Worm (Caenorhabditis elegans) whole organism, late embryonic: ENCODE measurements around the gene F08F8.9.

ENCODE experiments used
- C08G9.2 ChIP-seq: sonication (generic microtip); optimal IDR thresholded peaks from 2 replicates; lab custom pipeline; 2016; ENCODE audit warnings: mild to moderate bottlenecking, missing genetic modification characterization, moderate library complexity, missing compliant biosample characterization
- K02D7.2 ChIP-seq: sonication (generic microtip); optimal IDR thresholded peaks from 2 replicates; lab custom pipeline; 2017; ENCODE audit warnings: mild to moderate bottlenecking, missing genetic modification characterization, missing compliant biosample characterization
- K09A11.1 ChIP-seq: sonication (generic microtip); optimal IDR thresholded peaks from 2 replicates; lab custom pipeline; 2017; ENCODE audit warnings: antibody characterized with exemption, mild to moderate bottlenecking, missing genetic modification characterization, missing compliant biosample characterization; ENCODE audit not compliant: insufficient read depth
- Y22D7AL.16 ChIP-seq: sonication (generic microtip); optimal IDR thresholded peaks from 2 replicates; lab custom pipeline; 2016; ENCODE audit warnings: missing genetic modification characterization, missing compliant biosample characterization
- ahr-1 ChIP-seq: sonication (generic microtip); optimal IDR thresholded peaks from 2 replicates; lab custom pipeline; 2016; ENCODE audit warnings: missing genetic modification characterization, missing compliant biosample characterization
- ama-1 ChIP-seq: fragments of 150-350 bp; optimal IDR thresholded peaks from 2 replicates; lab custom pipeline; 2014
- ceh-14 ChIP-seq: sonication (generic microtip); optimal IDR thresholded peaks from 2 replicates; lab custom pipeline; 2016; ENCODE audit warnings: missing genotype, missing genetic modification characterization, missing compliant biosample characterization
- ceh-19 ChIP-seq: fragments of 200-800 bp; sonication (Bioruptor generic); optimal IDR thresholded peaks from 2 replicates; lab custom pipeline; 2018; ENCODE audit warnings: mild to moderate bottlenecking, missing genetic modification characterization, missing compliant biosample characterization
- ceh-22 ChIP-seq: sonication (generic microtip); optimal IDR thresholded peaks from 2 replicates; lab custom pipeline; 2017; ENCODE audit warnings: missing biosample characterization, missing genetic modification characterization
- ceh-24 ChIP-seq: sonication (generic microtip); optimal IDR thresholded peaks from 2 replicates; lab custom pipeline; 2016; ENCODE audit warnings: mild to moderate bottlenecking, missing genetic modification characterization, missing compliant biosample characterization
- ceh-30 ChIP-seq: fragments of 150-350 bp; optimal IDR thresholded peaks from 2 replicates; lab custom pipeline; 2014; ENCODE audit warnings: missing biosample characterization, missing genetic modification characterization
- ceh-31 ChIP-seq: sonication (generic microtip); optimal IDR thresholded peaks from 2 replicates; lab custom pipeline; 2016; ENCODE audit warnings: missing genetic modification characterization, missing compliant biosample characterization
- ceh-34 ChIP-seq: sonication (generic microtip); optimal IDR thresholded peaks from 2 replicates; lab custom pipeline; 2016; ENCODE audit warnings: mild to moderate bottlenecking, missing genetic modification characterization, missing compliant biosample characterization
- ceh-48 ChIP-seq: sonication (generic microtip); optimal IDR thresholded peaks from 2 replicates; lab custom pipeline; 2016; ENCODE audit warnings: missing genetic modification characterization, inconsistent platforms, missing compliant biosample characterization
- ceh-6 ChIP-seq: fragments of 200-800 bp; sonication (Bioruptor generic); optimal IDR thresholded peaks from 2 replicates; lab custom pipeline; 2018; ENCODE audit warnings: mild to moderate bottlenecking, missing genetic modification characterization, missing compliant biosample characterization
- ceh-9 ChIP-seq: sonication (generic microtip); optimal IDR thresholded peaks from 2 replicates; lab custom pipeline; 2016; ENCODE audit warnings: mild to moderate bottlenecking, missing genetic modification characterization, inconsistent platforms, missing compliant biosample characterization
- che-1 ChIP-seq: sonication (generic microtip); optimal IDR thresholded peaks from 2 replicates; lab custom pipeline; 2016; ENCODE audit warnings: mild to moderate bottlenecking, missing genetic modification characterization, missing compliant biosample characterization
- dmd-4 ChIP-seq: sonication (generic microtip); optimal IDR thresholded peaks from 2 replicates; lab custom pipeline; 2016; ENCODE audit warnings: borderline replicate concordance, missing genetic modification characterization, missing compliant biosample characterization
- dve-1 ChIP-seq: sonication (generic microtip); optimal IDR thresholded peaks from 2 replicates; lab custom pipeline; 2017; ENCODE audit warnings: antibody characterized with exemption, mild to moderate bottlenecking, missing genetic modification characterization, missing compliant biosample characterization
- elt-2 ChIP-seq: sonication (generic microtip); optimal IDR thresholded peaks from 2 replicates; lab custom pipeline; 2016; ENCODE audit warnings: missing genetic modification reagents, missing genetic modification characterization, missing compliant biosample characterization
- elt-4 ChIP-seq: sonication (generic microtip); optimal IDR thresholded peaks from 2 replicates; lab custom pipeline; 2016; ENCODE audit warnings: missing genetic modification characterization, missing compliant biosample characterization
- fkh-10 ChIP-seq: fragments of 150-350 bp; optimal IDR thresholded peaks from 2 replicates; lab custom pipeline; 2014; ENCODE audit warnings: missing biosample characterization, missing genetic modification reagents, missing genetic modification characterization
- fkh-6 ChIP-seq: sonication (generic microtip); optimal IDR thresholded peaks from 2 replicates; lab custom pipeline; 2016; ENCODE audit warnings: missing genetic modification characterization, missing compliant biosample characterization
- gmeb-2 ChIP-seq: sonication (generic microtip); optimal IDR thresholded peaks from 2 replicates; lab custom pipeline; 2016; ENCODE audit warnings: missing genetic modification characterization, inconsistent platforms, missing compliant biosample characterization
- hlh-13 ChIP-seq: fragments of 200-800 bp; sonication (Bioruptor generic); optimal IDR thresholded peaks from 2 replicates; lab custom pipeline; 2018; ENCODE audit warnings: mild to moderate bottlenecking, missing genetic modification characterization, missing compliant biosample characterization
- hlh-15 ChIP-seq: sonication (generic microtip); optimal IDR thresholded peaks from 2 replicates; lab custom pipeline; 2016; ENCODE audit warnings: missing genetic modification characterization, missing compliant biosample characterization
- hlh-30 ChIP-seq: sonication (generic microtip); optimal IDR thresholded peaks from 2 replicates; lab custom pipeline; 2017; ENCODE audit warnings: antibody characterized with exemption, missing genetic modification characterization, missing compliant biosample characterization; ENCODE audit not compliant: insufficient read depth
- hlh-6 ChIP-seq: sonication (generic microtip); optimal IDR thresholded peaks from 2 replicates; lab custom pipeline; 2016; ENCODE audit warnings: missing genotype, missing genetic modification characterization, missing compliant biosample characterization
- lim-6 ChIP-seq: sonication (generic microtip); optimal IDR thresholded peaks from 2 replicates; lab custom pipeline; 2016; ENCODE audit warnings: missing genetic modification characterization, missing compliant biosample characterization
- lin-11 ChIP-seq: fragments of 200-800 bp; sonication (Bioruptor generic); optimal IDR thresholded peaks from 2 replicates; lab custom pipeline; 2018; ENCODE audit warnings: mild to moderate bottlenecking, missing genetic modification characterization, missing compliant biosample characterization
- madf-2 ChIP-seq: sonication (generic microtip); optimal IDR thresholded peaks from 2 replicates; lab custom pipeline; 2017; ENCODE audit warnings: missing genetic modification characterization, missing compliant biosample characterization
- mec-3 ChIP-seq: sonication (generic microtip); optimal IDR thresholded peaks from 2 replicates; lab custom pipeline; 2016; ENCODE audit warnings: borderline replicate concordance, missing genetic modification characterization, missing compliant biosample characterization
- nfya-1 ChIP-seq: sonication (generic microtip); optimal IDR thresholded peaks from 2 replicates; lab custom pipeline; 2017; ENCODE audit warnings: missing genetic modification characterization, mild to moderate bottlenecking, missing compliant biosample characterization, antibody characterized with exemption, moderate library complexity
- nhr-11 ChIP-seq: fragments of 150-350 bp; optimal IDR thresholded peaks from 2 replicates; lab custom pipeline; 2014; ENCODE audit warnings: missing biosample characterization, missing genetic modification characterization
- nhr-232 ChIP-seq: sonication (generic microtip); optimal IDR thresholded peaks from 2 replicates; lab custom pipeline; 2016; ENCODE audit warnings: missing genetic modification characterization, missing compliant biosample characterization
- npax-4 ChIP-seq: sonication (generic microtip); optimal IDR thresholded peaks from 2 replicates; lab custom pipeline; 2016; ENCODE audit warnings: missing genetic modification characterization, missing compliant biosample characterization
- odd-2 ChIP-seq: sonication (generic microtip); optimal IDR thresholded peaks from 2 replicates; lab custom pipeline; 2017; ENCODE audit warnings: antibody characterized with exemption, mild to moderate bottlenecking, missing genetic modification characterization, missing compliant biosample characterization
- pat-9 ChIP-seq: fragments of 200-800 bp; sonication (Bioruptor generic); optimal IDR thresholded peaks from 2 replicates; lab custom pipeline; 2018; ENCODE audit warnings: mild to moderate bottlenecking, missing genetic modification characterization, moderate library complexity, missing compliant biosample characterization
- pax-1 ChIP-seq: fragments of 150-350 bp; optimal IDR thresholded peaks from 2 replicates; lab custom pipeline; 2014; ENCODE audit warnings: missing biosample characterization, missing genetic modification characterization
- pha-2 ChIP-seq: sonication (generic microtip); optimal IDR thresholded peaks from 2 replicates; lab custom pipeline; 2017; ENCODE audit warnings: mild to moderate bottlenecking, missing genetic modification characterization, missing compliant biosample characterization
- pha-4 ChIP-seq: fragments of 150-350 bp; optimal IDR thresholded peaks from 2 replicates; lab custom pipeline; 2018; ENCODE audit warnings: missing biosample characterization, missing genetic modification reagents, missing genetic modification characterization
- pros-1 ChIP-seq: fragments of 150-350 bp; optimal IDR thresholded peaks from 2 replicates; lab custom pipeline; 2014; ENCODE audit warnings: missing biosample characterization, missing genetic modification reagents, missing genetic modification characterization
- ref-2 ChIP-seq: sonication (generic microtip); optimal IDR thresholded peaks from 2 replicates; lab custom pipeline; 2016; ENCODE audit warnings: missing genetic modification characterization, missing compliant biosample characterization
- rnt-1 ChIP-seq: sonication (generic microtip); optimal IDR thresholded peaks from 2 replicates; lab custom pipeline; 2016; ENCODE audit warnings: missing genetic modification characterization, missing compliant biosample characterization
- sdc-2 ChIP-seq: sonication (generic microtip); optimal IDR thresholded peaks from 2 replicates; lab custom pipeline; 2016; ENCODE audit warnings: missing genotype, missing genetic modification characterization, missing compliant biosample characterization
- sox-2 ChIP-seq: fragments of 200-800 bp; sonication (Bioruptor generic); IDR thresholded peaks from 2 replicates; pipeline ENCODE4 v1.3.6; 2022; ENCODE audit warnings: missing genetic modification reagents, missing genetic modification characterization, missing compliant biosample characterization
- tbx-2 ChIP-seq: sonication (generic microtip); optimal IDR thresholded peaks from 2 replicates; lab custom pipeline; 2016; ENCODE audit warnings: missing genetic modification characterization, missing compliant biosample characterization
- tbx-7 ChIP-seq: sonication (generic microtip); optimal IDR thresholded peaks from 2 replicates; lab custom pipeline; 2016; ENCODE audit warnings: missing genotype, missing genetic modification characterization, missing compliant biosample characterization
- unc-3 ChIP-seq, 2 experiments: fragments of 200-800 bp in 1 of 2; sonication (Bioruptor generic) in 1 of 2; sonication (generic microtip) in 1 of 2; conservative IDR thresholded peaks in 1 of 2; optimal IDR thresholded peaks in 1 of 2; 2 replicates each; pipeline versions ENCODE4 v1.3.6 to Lab custom; 2016 to 2022; ENCODE audit warnings: missing compliant biosample characterization in 2 of 2, missing genetic modification characterization in 2 of 2, missing genetic modification reagents in 1 of 2
- unc-42 ChIP-seq: sonication (generic microtip); optimal IDR thresholded peaks from 2 replicates; lab custom pipeline; 2016; ENCODE audit warnings: missing genotype, missing genetic modification characterization, missing compliant biosample characterization
- unc-55 ChIP-seq: sonication (generic microtip); optimal IDR thresholded peaks from 2 replicates; lab custom pipeline; 2017; ENCODE audit warnings: missing biosample characterization, missing genetic modification reagents, missing genetic modification characterization
- unc-86 ChIP-seq: sonication (generic microtip); optimal IDR thresholded peaks from 2 replicates; lab custom pipeline; 2016; ENCODE audit warnings: missing genetic modification characterization, missing compliant biosample characterization
- zip-5 ChIP-seq: sonication (generic microtip); optimal IDR thresholded peaks from 2 replicates; lab custom pipeline; 2016; ENCODE audit warnings: missing genetic modification characterization, missing compliant biosample characterization
- ztf-16 ChIP-seq: sonication (generic microtip); optimal IDR thresholded peaks from 2 replicates; lab custom pipeline; 2017; ENCODE audit warnings: missing genetic modification characterization, missing compliant biosample characterization

F08F8.9 gene

ce11 chrIII:7336214-7336613 is 17.6 kb downstream of the F08F8.9 start, which contains the start of gene gsp-2:
Gene gsp-2 (plus strand): TSS chrIII:7336587.
- TF ChIP-seq nhr-232 (tag; lab: Kevin White, UChicago) (no peak), nhr-11 (no peak), ceh-9 (tag; lab: Kevin White, UChicago) (no peak), ceh-22 (tag; lab: Kevin White, UChicago) (no peak), unc-3 (GFP tag; conservative IDR thresholded peaks at IDR 0.05; lab: Robert Waterston, UW) (no peak), unc-3 (tag; optimal IDR thresholded peaks at IDR 0.05; lab: Kevin White, UChicago) (no peak), unc-86 (tag; lab: Kevin White, UChicago) (no peak), K09A11.1 (tag; lab: Kevin White, UChicago) (no peak), K02D7.2 (tag; lab: Kevin White, UChicago) (no peak), pat-9 (tag; lab: Kevin White, UChicago) (no peak), ceh-6 (GFP tag; lab: Kevin White, UChicago) (no peak), madf-2 (tag; lab: Kevin White, UChicago) (no peak), elt-2 (tag; lab: Kevin White, UChicago) (peak; percentile 24), ceh-34 (tag; lab: Kevin White, UChicago) (no peak), tbx-2 (peak; percentile 20), Y22D7AL.16 (tag; lab: Kevin White, UChicago) (no peak), pros-1 (tag; lab: Kevin White, UChicago) (no peak), dve-1 (tag; lab: Kevin White, UChicago) (peak; percentile 16), ceh-48 (tag; lab: Kevin White, UChicago) (no peak), mec-3 (tag; lab: Kevin White, UChicago) (no peak), fkh-10 (GFP tag; lab: Kevin White, UChicago) (no peak), ceh-30 (tag; lab: Kevin White, UChicago) (no peak), npax-4 (tag; lab: Kevin White, UChicago) (no peak), sdc-2 (no peak), unc-55 (no peak), ceh-31 (tag; lab: Kevin White, UChicago) (peak; percentile 35), ref-2 (tag; lab: Kevin White, UChicago) (peak; percentile 29), dmd-4 (tag; lab: Kevin White, UChicago) (no peak), tbx-7 (no peak), rnt-1 (tag; lab: Kevin White, UChicago) (no peak), hlh-15 (tag; lab: Kevin White, UChicago) (no peak), lim-6 (tag; lab: Kevin White, UChicago) (no peak), unc-42 (peak; percentile 23), ztf-16 (tag; lab: Kevin White, UChicago) (no peak), nfya-1 (tag; lab: Kevin White, UChicago) (peak; percentile 74), gmeb-2 (tag; lab: Kevin White, UChicago) (no peak), sox-2 (GFP tag; lab: Robert Waterston, UW) (no peak), ceh-24 (tag; lab: Kevin White, UChicago) (no peak), ceh-19 (GFP tag; lab: Kevin White, UChicago) (no peak), zip-5 (tag; lab: Kevin White, UChicago) (no peak), lin-11 (tag; lab: Kevin White, UChicago) (no peak), ama-1 (lab: Kevin White, UChicago) (no peak), odd-2 (tag; lab: Kevin White, UChicago) (no peak), fkh-6 (tag; lab: Kevin White, UChicago) (no peak), che-1 (peak; percentile 0), pax-1 (no peak), pha-4 (no peak), hlh-6 (no peak), pha-2 (tag; lab: Kevin White, UChicago) (no peak), hlh-30 (tag; lab: Kevin White, UChicago) (no peak), ceh-14 (tag; lab: Kevin White, UChicago) (no peak), ahr-1 (no peak), elt-4 (tag; lab: Kevin White, UChicago) (no peak), C08G9.2 (no peak), hlh-13 (GFP tag; lab: Kevin White, UChicago) (no peak)
